Fruit fly (Drosophila melanogaster) whole organism, embryonic: Measurements from ENCODE around the gene CG13893.
A peak's percentile ranks its signal among the peaks of the same experiment; 100 is the strongest.

ENCODE experiments used
- Ada2b ChIP-seq: fragments of 200-800 bp; sonication (Bioruptor generic); IDR thresholded peaks from 2 replicates; pipeline ENCODE4 v1.3.6; 2022; ENCODE audit warnings: missing biosample characterization, missing genetic modification characterization
- Atf3 ChIP-seq: fragments of 200-800 bp; sonication (Bioruptor generic); optimal IDR thresholded peaks from 3 replicates; lab custom pipeline; 2016; ENCODE audit warnings: missing biosample characterization, missing genetic modification characterization
- CG10147 ChIP-seq: fragments of 200-800 bp; sonication (Bioruptor generic); optimal IDR thresholded peaks from 2 replicates; lab custom pipeline; 2019; ENCODE audit warnings: missing biosample characterization, mild to moderate bottlenecking, missing genetic modification characterization, moderate library complexity
- CG11247 ChIP-seq: fragments of 200-800 bp; sonication (Bioruptor generic); IDR thresholded peaks from 2 replicates; pipeline ENCODE4 v1.3.6; 2022; ENCODE audit warnings: missing biosample characterization, missing genetic modification characterization
- CG14050 ChIP-seq: fragments of 200-800 bp; sonication (Bioruptor generic); IDR thresholded peaks from 3 replicates; pipeline ENCODE4 v1.3.6; 2022; ENCODE audit warnings: missing biosample characterization, missing genetic modification characterization
- CG15601 ChIP-seq: fragments of 200-800 bp; sonication (Bioruptor generic); optimal IDR thresholded peaks from 3 replicates; lab custom pipeline; 2019; ENCODE audit warnings: missing biosample characterization, mild to moderate bottlenecking, missing genetic modification characterization, moderate library complexity
- CG17829 ChIP-seq: fragments of 200-800 bp; optimal IDR thresholded peaks from 2 replicates; lab custom pipeline; 2019; ENCODE audit warnings: missing biosample characterization, mild to moderate bottlenecking, missing genetic modification characterization, moderate library complexity
- CG1792 ChIP-seq: fragments of 200-800 bp; sonication (Bioruptor generic); optimal IDR thresholded peaks from 2 replicates; lab custom pipeline; 2016; ENCODE audit warnings: missing biosample characterization, missing genetic modification characterization
- CG18599 ChIP-seq: fragments of 200-800 bp; sonication (Bioruptor generic); optimal IDR thresholded peaks from 3 replicates; lab custom pipeline; 2017; ENCODE audit warnings: missing biosample characterization, missing genetic modification characterization, mild to moderate bottlenecking, moderate library complexity, missing genetic modification reagents
- CG18619 ChIP-seq: fragments of 200-800 bp; sonication (Bioruptor generic); optimal IDR thresholded peaks from 3 replicates; lab custom pipeline; 2017; ENCODE audit warnings: missing biosample characterization, mild to moderate bottlenecking, missing genetic modification characterization
- CG2678 ChIP-seq: fragments of 200-800 bp; sonication (Bioruptor generic); optimal IDR thresholded peaks from 3 replicates; lab custom pipeline; 2019; ENCODE audit warnings: missing biosample characterization, mild to moderate bottlenecking, missing genetic modification characterization, moderate library complexity
- CG3281 ChIP-seq: fragments of 200-800 bp; sonication (Bioruptor generic); optimal IDR thresholded peaks from 3 replicates; lab custom pipeline; 2017; ENCODE audit warnings: missing biosample characterization, mild to moderate bottlenecking, missing genetic modification characterization
- CG33213 ChIP-seq: fragments of 200-800 bp; sonication (Bioruptor generic); optimal IDR thresholded peaks from 3 replicates; lab custom pipeline; 2016; ENCODE audit warnings: missing biosample characterization, missing genetic modification characterization
- CG33557 ChIP-seq: fragments of 200-800 bp; sonication (Bioruptor generic); optimal IDR thresholded peaks from 2 replicates; lab custom pipeline; 2019; ENCODE audit warnings: missing biosample characterization, mild to moderate bottlenecking, missing genetic modification characterization, moderate library complexity
- CG3838 ChIP-seq: fragments of 200-800 bp; sonication (Bioruptor generic); optimal IDR thresholded peaks from 3 replicates; lab custom pipeline; 2016; ENCODE audit warnings: missing biosample characterization, missing genetic modification characterization
- CG42726 ChIP-seq: fragments of 200-800 bp; sonication (Bioruptor generic); IDR thresholded peaks from 2 replicates; pipeline ENCODE4 v1.3.6; 2022; ENCODE audit warnings: missing biosample characterization, missing genetic modification characterization; ENCODE audit not compliant: partially characterized antibody
- CG5245 ChIP-seq: fragments of 200-800 bp; sonication (Bioruptor generic); optimal IDR thresholded peaks from 3 replicates; lab custom pipeline; 2016; ENCODE audit warnings: missing biosample characterization, missing genetic modification characterization
- CG6654 ChIP-seq: fragments of 200-800 bp; sonication (Bioruptor generic); optimal IDR thresholded peaks from 2 replicates; lab custom pipeline; 2017; ENCODE audit warnings: missing biosample characterization, mild to moderate bottlenecking, missing genetic modification characterization
- CG7372 ChIP-seq: fragments of 200-800 bp; sonication (Bioruptor generic); IDR thresholded peaks from 2 replicates; pipeline ENCODE4 v1.3.6; 2022; ENCODE audit warnings: missing biosample characterization, missing genetic modification characterization
- CG9876 ChIP-seq: fragments of 200-800 bp; sonication (Bioruptor generic); optimal IDR thresholded peaks from 2 replicates; lab custom pipeline; 2016; ENCODE audit warnings: missing biosample characterization, missing genetic modification characterization
- E2f1 ChIP-seq: fragments of 200-800 bp; sonication (Bioruptor generic); IDR thresholded peaks from 2 replicates; pipeline ENCODE4 v1.3.6; 2022; ENCODE audit warnings: missing biosample characterization, missing genetic modification characterization
- Elba2 ChIP-seq: fragments of 200-800 bp; sonication (Bioruptor generic); optimal IDR thresholded peaks from 3 replicates; lab custom pipeline; 2016; ENCODE audit warnings: missing biosample characterization, missing genetic modification characterization
- Ets65A ChIP-seq: fragments of 200-800 bp; sonication (Bioruptor generic); peaks from one replicate; lab custom pipeline; 2016; ENCODE audit warnings: missing biosample characterization, missing genetic modification characterization
- H15 ChIP-seq: fragments of 200-800 bp; sonication (Bioruptor generic); IDR thresholded peaks from 3 replicates; pipeline ENCODE4 v1.3.6; 2022; ENCODE audit warnings: missing biosample characterization, missing genetic modification characterization
- Hmr ChIP-seq: fragments of 200-800 bp; sonication (Bioruptor generic); optimal IDR thresholded peaks from 3 replicates; lab custom pipeline; 2017; ENCODE audit warnings: mild to moderate bottlenecking, missing biosample characterization, missing genetic modification reagents, missing genetic modification characterization
- Hr39 ChIP-seq: fragments of >200 bp; optimal IDR thresholded peaks from 2 replicates; lab custom pipeline; 2017
- MTF-1 ChIP-seq: fragments of 200-800 bp; sonication (Bioruptor generic); optimal IDR thresholded peaks from 2 replicates; lab custom pipeline; 2018; ENCODE audit warnings: missing biosample characterization, mild to moderate bottlenecking, missing genetic modification characterization, borderline replicate concordance
- Myb ChIP-seq: fragments of 200-800 bp; sonication (Bioruptor generic); optimal IDR thresholded peaks from 2 replicates; lab custom pipeline; 2016; ENCODE audit warnings: missing biosample characterization, missing genetic modification characterization
- Tbp ChIP-seq: fragments of >200 bp; optimal IDR thresholded peaks from 2 replicates; lab custom pipeline; 2018; ENCODE audit warnings: missing biosample characterization, missing genetic modification characterization
- bab2 ChIP-seq: fragments of 200-800 bp; sonication (Bioruptor generic); optimal IDR thresholded peaks from 2 replicates; lab custom pipeline; 2016; ENCODE audit warnings: missing biosample characterization, missing genetic modification characterization
- bowl ChIP-seq: fragments of 200-800 bp; sonication (Bioruptor generic); IDR thresholded peaks from 2 replicates; pipeline ENCODE4 v1.3.6; 2022; ENCODE audit warnings: missing biosample characterization, missing genetic modification characterization
- cas ChIP-seq: fragments of 200-800 bp; sonication (Bioruptor generic); IDR thresholded peaks from 2 replicates; pipeline ENCODE4 v1.3.6; 2022; ENCODE audit warnings: missing biosample characterization, missing genetic modification characterization
- cg ChIP-seq: fragments of 200-800 bp; sonication (Bioruptor generic); optimal IDR thresholded peaks from 3 replicates; lab custom pipeline; 2019; ENCODE audit warnings: missing biosample characterization, mild to moderate bottlenecking, missing genetic modification characterization, moderate library complexity
- crp ChIP-seq, 2 experiments: fragments of 200-800 bp; sonication (Bioruptor generic); optimal IDR thresholded peaks; 2 replicates in 1 of 2; 3 replicates in 1 of 2; lab custom pipeline; 2017; ENCODE audit warnings: missing biosample characterization in 2 of 2, missing genetic modification characterization in 2 of 2, mild to moderate bottlenecking in 1 of 2, moderate library complexity in 1 of 2
- danr ChIP-seq: fragments of 200-800 bp; sonication (Bioruptor generic); IDR thresholded peaks from 2 replicates; pipeline ENCODE4 v1.3.6; 2022; ENCODE audit warnings: missing biosample characterization, missing genetic modification characterization
- fd64A ChIP-seq: fragments of 200-800 bp; sonication (Bioruptor generic); optimal IDR thresholded peaks from 3 replicates; lab custom pipeline; 2018; ENCODE audit warnings: missing biosample characterization, mild to moderate bottlenecking, missing genetic modification characterization
- gt ChIP-seq: fragments of 200-800 bp; sonication (Bioruptor generic); IDR thresholded peaks from 2 replicates; pipeline ENCODE4 v1.3.6; 2022; ENCODE audit warnings: missing biosample characterization, missing genetic modification characterization
- hkb ChIP-seq, 2 experiments: fragments of 200-800 bp in 1 of 2; fragments of >200 bp in 1 of 2; sonication (Bioruptor generic) in 1 of 2; IDR thresholded peaks in 1 of 2; optimal IDR thresholded peaks in 1 of 2; 2 replicates each; pipeline versions ENCODE4 v1.3.6 to Lab custom; 2017 to 2022; ENCODE audit warnings: missing biosample characterization in 1 of 2, missing genetic modification characterization in 1 of 2
- kah ChIP-seq: fragments of 200-800 bp; sonication (Bioruptor generic); optimal IDR thresholded peaks from 2 replicates; lab custom pipeline; 2018; ENCODE audit warnings: missing biosample characterization, mild to moderate bottlenecking, missing genetic modification characterization
- ken ChIP-seq: fragments of 200-800 bp; sonication (Bioruptor generic); IDR thresholded peaks from 3 replicates; pipeline ENCODE4 v1.3.6; 2022; ENCODE audit warnings: missing biosample characterization, missing genetic modification characterization
- lilli ChIP-seq: fragments of 200-800 bp; sonication (Bioruptor generic); optimal IDR thresholded peaks from 3 replicates; lab custom pipeline; 2016; ENCODE audit warnings: missing biosample characterization, missing genetic modification characterization
- luna ChIP-seq: fragments of 200-800 bp; sonication (Bioruptor generic); optimal IDR thresholded peaks from 2 replicates; lab custom pipeline; 2016; ENCODE audit warnings: missing biosample characterization, missing genetic modification characterization
- mld ChIP-seq: fragments of 200-800 bp; sonication (Bioruptor generic); IDR thresholded peaks from 3 replicates; pipeline ENCODE4 v1.3.6; 2022; ENCODE audit warnings: missing biosample characterization, missing genetic modification characterization; ENCODE audit not compliant: partially characterized antibody
- nau ChIP-seq: fragments of 200-800 bp; sonication (Bioruptor generic); optimal IDR thresholded peaks from 3 replicates; lab custom pipeline; 2017; ENCODE audit warnings: missing biosample characterization, mild to moderate bottlenecking, missing genetic modification characterization, missing genetic modification reagents
- nerfin-2 ChIP-seq: fragments of 200-800 bp; sonication (Bioruptor generic); IDR thresholded peaks from 2 replicates; pipeline ENCODE4 v1.3.6; 2022; ENCODE audit warnings: missing biosample characterization, missing genetic modification characterization; ENCODE audit not compliant: partially characterized antibody
- peb ChIP-seq: fragments of 200-800 bp; sonication (Bioruptor generic); IDR thresholded peaks from 2 replicates; pipeline ENCODE4 v1.3.6; 2022; ENCODE audit warnings: missing biosample characterization, missing genetic modification characterization
- repo ChIP-seq: fragments of 200-800 bp; sonication (Bioruptor generic); optimal IDR thresholded peaks from 2 replicates; lab custom pipeline; 2016; ENCODE audit warnings: missing biosample characterization, missing genetic modification characterization
- shn ChIP-seq: fragments of 200-800 bp; sonication (Bioruptor generic); optimal IDR thresholded peaks from 3 replicates; lab custom pipeline; 2016; ENCODE audit warnings: missing biosample characterization, missing genetic modification characterization
- wdn ChIP-seq: fragments of 200-800 bp; sonication (Bioruptor generic); IDR thresholded peaks from 2 replicates; pipeline ENCODE4 v1.3.6; 2022; ENCODE audit warnings: missing biosample characterization, missing genetic modification characterization
- z ChIP-seq: fragments of 200-800 bp; sonication (Bioruptor generic); IDR thresholded peaks from 3 replicates; pipeline ENCODE4 v1.3.6; 2022; ENCODE audit warnings: missing biosample characterization, missing genetic modification characterization

The CG13893 gene

DNA sequence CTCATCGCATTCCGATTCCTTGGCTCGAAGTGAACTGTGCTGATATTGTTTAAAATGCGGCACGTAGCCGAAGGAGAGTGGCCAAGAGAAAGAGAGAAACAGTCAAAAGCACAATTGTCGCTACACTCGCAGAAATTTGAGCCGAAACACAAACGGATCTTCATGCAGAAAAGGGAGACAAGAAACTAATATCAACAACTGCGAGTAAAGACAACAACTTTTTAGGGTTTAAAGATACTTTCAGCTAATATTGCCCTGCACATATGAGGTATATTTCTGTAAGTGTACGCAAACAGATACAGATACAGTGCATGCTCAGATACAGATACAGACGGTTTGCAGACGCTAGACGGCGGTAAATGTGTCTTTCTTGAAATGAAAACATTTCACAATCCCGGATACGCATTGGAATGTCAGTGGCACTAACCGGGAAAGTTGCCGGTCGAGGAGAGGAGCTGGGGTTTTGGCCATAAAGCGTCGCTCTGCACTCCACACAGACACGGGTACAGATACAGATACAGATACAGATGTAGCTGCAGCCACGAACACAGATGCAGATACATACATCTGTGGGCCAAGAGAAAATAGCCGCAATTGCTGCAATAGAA is 40.4 kb upstream of the CG13893 start (continued):
- peak; percentile 68 for TF ChIP-seq CG3281 (GFP tag; lab: Kevin White, UChicago)
- peak; percentile 61 for TF ChIP-seq Myb (GFP tag; lab: Kevin White, UChicago)
- TF ChIP-seq luna (GFP tag; lab: Kevin White, UChicago): peak; percentile 71
- TF ChIP-seq crp (GFP tag; optimal IDR thresholded peaks at IDR 0.05; lab: Kevin White, UChicago): peak in 1 of 2 experiments; percentile 42
- no peak for TF ChIP-seq Tbp (GFP tag; lab: Kevin White, UChicago)
- TF ChIP-seq CG7372: peak; percentile 71
- peak; percentile 32 for TF ChIP-seq CG10147
- TF ChIP-seq danr (GFP tag; lab: Robert Waterston, UW): peak; percentile 35; the same call in 1 of the 2 replicates
- TF ChIP-seq CG15601 (tag; lab: Kevin White, UChicago): peak; percentile 78
- peak; percentile 82 for TF ChIP-seq E2f1 (GFP tag; lab: Robert Waterston, UW)
- TF ChIP-seq cg: peak; percentile 62
- peak; percentile 82 for TF ChIP-seq CG11247 (GFP tag; lab: Robert Waterston, UW)
- peak; percentile 89 for TF ChIP-seq CG9876 (GFP tag; lab: Kevin White, UChicago)
- TF ChIP-seq shn (GFP tag; lab: Kevin White, UChicago): peak; percentile 87
- peak; percentile 87 for TF ChIP-seq nau (GFP tag; lab: Kevin White, UChicago)
- peak; percentile 81 for TF ChIP-seq lilli (GFP tag; lab: Kevin White, UChicago)
- peak; percentile 90 for TF ChIP-seq ken (GFP tag; lab: Robert Waterston, UW)
- no peak for TF ChIP-seq nerfin-2
- no peak for TF ChIP-seq hkb (optimal IDR thresholded peaks at IDR 0.05; lab: Kevin White, UChicago)
- peak; percentile 91 for TF ChIP-seq hkb (GFP tag; IDR thresholded peaks at IDR 0.05; lab: Robert Waterston, UW)
- TF ChIP-seq mld (GFP tag; lab: Robert Waterston, UW): no peak
- TF ChIP-seq wdn (GFP tag; lab: Robert Waterston, UW): peak; percentile 78
- peak; percentile 86 for TF ChIP-seq CG2678
- TF ChIP-seq CG1792 (GFP tag; lab: Kevin White, UChicago): peak; percentile 83
- peak; percentile 63 for TF ChIP-seq Hmr (GFP tag; lab: Kevin White, UChicago)
- TF ChIP-seq MTF-1 (GFP tag; lab: Kevin White, UChicago): peak; percentile 83
- TF ChIP-seq CG3838: peak; percentile 6
- TF ChIP-seq CG17829 (tag; lab: Kevin White, UChicago): peak; percentile 89
- no peak for TF ChIP-seq CG42726
- TF ChIP-seq fd64A (GFP tag; lab: Kevin White, UChicago): peak; percentile 78
- TF ChIP-seq Atf3 (GFP tag; lab: Kevin White, UChicago): peak; percentile 82
- TF ChIP-seq kah (GFP tag; lab: Kevin White, UChicago): peak; percentile 71
- peak; percentile 2 for TF ChIP-seq CG33557 (GFP tag; lab: Kevin White, UChicago)
- peak; percentile 90 for TF ChIP-seq H15
- peak; percentile 80 for TF ChIP-seq CG18599 (GFP tag; lab: Kevin White, UChicago)
- TF ChIP-seq cas (GFP tag; lab: Robert Waterston, UW): no peak
- TF ChIP-seq CG6654 (GFP tag; lab: Kevin White, UChicago): peak; percentile 65
- peak; percentile 77 for TF ChIP-seq z (GFP tag; lab: Robert Waterston, UW)
- TF ChIP-seq Hr39: no peak
- peak; percentile 57 for TF ChIP-seq bowl (GFP tag; lab: Robert Waterston, UW)
- peak; percentile 88 for TF ChIP-seq CG33213 (GFP tag; lab: Kevin White, UChicago)
- peak; percentile 88 for TF ChIP-seq repo (GFP tag; lab: Kevin White, UChicago)
- TF ChIP-seq Ada2b (GFP tag; lab: Robert Waterston, UW): peak; percentile 89
- TF ChIP-seq CG14050: peak; percentile 83
- TF ChIP-seq Ets65A (GFP tag; lab: Kevin White, UChicago): peak; percentile 94
- TF ChIP-seq peb (GFP tag; lab: Robert Waterston, UW): peak; percentile 81
- peak; percentile 76 for TF ChIP-seq gt
- peak; percentile 71 for TF ChIP-seq CG18619
- TF ChIP-seq Elba2 (GFP tag; lab: Kevin White, UChicago): no peak
- TF ChIP-seq bab2 (GFP tag; lab: Kevin White, UChicago): peak; percentile 85
- peak; percentile 89 for TF ChIP-seq CG5245
